Worm (Caenorhabditis elegans): ENCODE measurements around the gene K08E4.2.

K08E4.2 gene

DNA sequence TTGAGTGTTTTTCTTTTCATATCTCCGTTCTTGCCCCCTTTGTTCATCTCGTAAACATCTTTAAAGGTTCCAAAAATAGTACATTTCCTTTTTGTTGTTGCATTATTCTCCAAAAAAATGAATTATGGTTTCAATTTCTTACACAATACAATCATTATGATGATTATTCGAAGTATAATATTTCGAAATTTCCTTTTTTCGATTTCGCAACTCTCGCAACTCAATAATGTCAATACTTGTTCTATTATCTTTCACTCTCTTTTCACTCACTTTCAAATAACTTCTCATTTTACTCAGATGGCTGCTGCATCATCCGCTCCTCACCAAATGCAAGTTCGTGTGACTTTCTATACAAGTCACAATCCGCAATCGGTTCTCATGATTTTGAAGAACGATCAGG lies 22.5 kb downstream of the K08E4.2 start, which contains the start of gene sqst-1:
Gene sqst-1 (plus strand): TSS at position 298 of the 400 bp plus-strand sequence.
- no peak for TF ChIP-seq sptf-2 (GFP tag; optimal IDR thresholded peaks at IDR 0.05)
- TF ChIP-seq mxl-1 (tag; optimal IDR thresholded peaks at IDR 0.05) = no peak
- no peak for TF ChIP-seq unc-130 (GFP tag; optimal IDR thresholded peaks at IDR 0.05)
- no peak for TF ChIP-seq Y53F4B.3 (GFP tag; IDR thresholded peaks at IDR 0.05)
- TF ChIP-seq rcor-1 (GFP tag; IDR thresholded peaks at IDR 0.05) = no peak
- TF ChIP-seq hmg-20 (GFP tag; IDR thresholded peaks at IDR 0.05) = no peak
- TF ChIP-seq attf-5 (GFP tag; optimal IDR thresholded peaks at IDR 0.05) = no peak
- peak; percentile 87 for TF ChIP-seq cebp-1 (GFP tag; IDR thresholded peaks at IDR 0.05)
- peak; percentile 98 for TF ChIP-seq cebp-1 (tag; optimal IDR thresholded peaks at IDR 0.05)
- 0 out of 2 replicates have a peak, but pooled peaks have one; percentile 9 for TF ChIP-seq dox-1 (GFP tag; IDR thresholded peaks at IDR 0.05)
- TF ChIP-seq mes-4 (tag; optimal IDR thresholded peaks at IDR 0.05) = no peak
- no peak for TF ChIP-seq dpff-1 (tag; optimal IDR thresholded peaks at IDR 0.05)
- no peak for TF ChIP-seq ceh-40 (GFP tag; IDR thresholded peaks at IDR 0.05)
- peak; percentile 10 for TF ChIP-seq ccch-3 (GFP tag; optimal IDR thresholded peaks at IDR 0.05)

DNA sequence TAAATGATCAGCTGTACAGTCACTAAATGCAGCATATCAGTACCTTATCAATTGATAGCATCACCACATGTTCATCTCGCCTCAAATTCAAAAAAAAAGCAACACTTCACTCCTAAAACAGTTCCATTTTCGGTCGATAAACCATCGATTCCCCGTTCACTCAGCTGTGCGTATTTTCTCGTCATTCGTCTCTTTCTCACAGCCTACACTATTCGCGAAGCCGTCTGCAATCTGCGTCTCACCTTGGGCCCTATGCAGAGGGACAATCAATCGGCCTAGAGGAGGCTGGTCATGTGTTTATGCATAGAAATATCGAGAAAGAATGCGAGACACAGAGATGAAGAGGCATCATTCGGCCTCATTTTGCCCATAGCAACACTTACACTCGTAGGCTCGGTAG lies 24.1 kb downstream of the K08E4.2 start:
- TF ChIP-seq F39B2.1 (GFP tag; IDR thresholded peaks at IDR 0.05) = no peak
- no peak for TF ChIP-seq mes-4 (tag; optimal IDR thresholded peaks at IDR 0.05)
- TF ChIP-seq hmg-1.2 (GFP tag; IDR thresholded peaks at IDR 0.05) = peak; percentile 96
- no peak for TF ChIP-seq B0019.2 (GFP tag; conservative IDR thresholded peaks at IDR 0.05)
- TF ChIP-seq Y53F4B.3 (GFP tag; IDR thresholded peaks at IDR 0.05) = no peak
- TF ChIP-seq hsf-1 (GFP tag; IDR thresholded peaks at IDR 0.05) = peak; percentile 92
- TF ChIP-seq K11D2.4 (GFP tag; IDR thresholded peaks at IDR 0.05) = peak; percentile 77
- no peak for TF ChIP-seq nfya-2 (GFP tag; IDR thresholded peaks at IDR 0.05)
- TF ChIP-seq mcd-1 (GFP tag; IDR thresholded peaks at IDR 0.05) = peak; percentile 76
- no peak for TF ChIP-seq nfya-1 (tag; optimal IDR thresholded peaks at IDR 0.05; ENCODE audit: borderline replicate concordance, insufficient read depth)
- TF ChIP-seq egl-44 (GFP tag; IDR thresholded peaks at IDR 0.05) = peak; percentile 86
- TF ChIP-seq lin-54 (GFP tag; optimal IDR thresholded peaks at IDR 0.05) = peak; percentile 70
- TF ChIP-seq ets-4 (GFP tag; optimal IDR thresholded peaks at IDR 0.05) = peak; percentile 90
- no peak for TF ChIP-seq ccch-3 (GFP tag; optimal IDR thresholded peaks at IDR 0.05)
- no peak for TF ChIP-seq ceh-91 (GFP tag; IDR thresholded peaks at IDR 0.05)
- peak; percentile 36 for TF ChIP-seq unc-62 (GFP tag; optimal IDR thresholded peaks at IDR 0.05)
- TF ChIP-seq akir-1 (GFP tag; optimal IDR thresholded peaks at IDR 0.05) = no peak
- TF ChIP-seq nhr-80 (tag; optimal IDR thresholded peaks at IDR 0.05) = peak; percentile 98
- TF ChIP-seq ztf-3 (GFP tag; optimal IDR thresholded peaks at IDR 0.05) = peak; percentile 58
- no peak for TF ChIP-seq pha-4 (tag; optimal IDR thresholded peaks at IDR 0.05)
- TF ChIP-seq C06A6.2 (GFP tag; conservative IDR thresholded peaks at IDR 0.05) = 0 out of 2 replicates have a peak, but pooled peaks have one; percentile 64
- peak; percentile 63; the same call in 1 of the 2 replicates for TF ChIP-seq cebp-1 (GFP tag; IDR thresholded peaks at IDR 0.05)
- peak; percentile 88 for TF ChIP-seq cebp-1 (tag; optimal IDR thresholded peaks at IDR 0.05)
- TF ChIP-seq rcor-1 (GFP tag; IDR thresholded peaks at IDR 0.05) = no peak
- TF ChIP-seq sea-2 (GFP tag; IDR thresholded peaks at IDR 0.05) = no peak
- peak; percentile 64 for TF ChIP-seq B0035.1 (tag; optimal IDR thresholded peaks at IDR 0.05)
- peak; percentile 12 for TF ChIP-seq T07F8.4 (tag; optimal IDR thresholded peaks at IDR 0.05)
- peak; percentile 17; the same call in 1 of the 2 replicates for TF ChIP-seq egrh-3 (GFP tag; IDR thresholded peaks at IDR 0.05)
- TF ChIP-seq snpc-1.1 (tag; optimal IDR thresholded peaks at IDR 0.05; ENCODE audit: insufficient read depth) = no peak
- TF ChIP-seq aptf-2 (GFP tag; conservative IDR thresholded peaks at IDR 0.05) = no peak
- peak; percentile 76 for TF ChIP-seq nfyb-1 (GFP tag; IDR thresholded peaks at IDR 0.05)
- TF ChIP-seq let-607 (tag; optimal IDR thresholded peaks at IDR 0.05) = peak; percentile 27 to 87
- no peak for TF ChIP-seq snpc-3.4 (tag; optimal IDR thresholded peaks at IDR 0.05)
- peak; percentile 84 for TF ChIP-seq ztf-22 (GFP tag; optimal IDR thresholded peaks at IDR 0.05)
- no peak for TF ChIP-seq bed-2 (GFP tag; IDR thresholded peaks at IDR 0.05)
- no peak for TF ChIP-seq xnd-1 (tag; optimal IDR thresholded peaks at IDR 0.05)
- TF ChIP-seq ztf-6 (GFP tag; IDR thresholded peaks at IDR 0.05) = no peak
- TF ChIP-seq ztf-26 (tag; optimal IDR thresholded peaks at IDR 0.05) = peak; percentile 72
- TF ChIP-seq ztf-25 (GFP tag; IDR thresholded peaks at IDR 0.05) = no peak
